Worm (Caenorhabditis elegans) whole organism, young adult: ENCODE measurements around the gene bbs-8.

Experiments used
- B0019.2 ChIP-seq: fragments of 200-800 bp; sonication (Bioruptor generic); conservative IDR thresholded peaks from 2 replicates; pipeline ENCODE4 v1.3.6; 2022; ENCODE audit warnings: missing genetic modification reagents, missing genetic modification characterization, missing compliant biosample characterization
- C06A6.2 ChIP-seq: fragments of 200-800 bp; sonication (Bioruptor generic); conservative IDR thresholded peaks from 2 replicates; pipeline ENCODE4 v1.3.6; 2022; ENCODE audit warnings: missing genetic modification characterization, missing compliant biosample characterization
- D2030.7 ChIP-seq: fragments of 200-800 bp; sonication (Bioruptor generic); IDR thresholded peaks from 2 replicates; pipeline ENCODE4 v1.3.6; 2022; ENCODE audit warnings: missing genetic modification reagents, missing genetic modification characterization, missing compliant biosample characterization
- F10E7.11 ChIP-seq: sonication (generic microtip); optimal IDR thresholded peaks from 2 replicates; lab custom pipeline; 2017; ENCODE audit warnings: mild to moderate bottlenecking, missing genetic modification characterization, moderate library complexity, missing compliant biosample characterization
- F33H1.4 ChIP-seq: fragments of 200-800 bp; sonication (Bioruptor generic); IDR thresholded peaks from 2 replicates; pipeline ENCODE4 v1.3.6; 2022; ENCODE audit warnings: missing genetic modification reagents, missing genetic modification characterization, missing compliant biosample characterization
- F55B11.4 ChIP-seq: sonication (generic microtip); optimal IDR thresholded peaks from 2 replicates; lab custom pipeline; 2016; ENCODE audit warnings: missing compliant biosample characterization, missing genetic modification characterization, borderline replicate concordance; ENCODE audit not compliant: insufficient read depth
- K11D2.4 ChIP-seq: fragments of 200-800 bp; sonication (Bioruptor generic); IDR thresholded peaks from 2 replicates; pipeline ENCODE4 v1.3.6; 2022; ENCODE audit warnings: missing genetic modification reagents, missing genetic modification characterization, missing compliant biosample characterization
- K12H6.12 ChIP-seq: fragments of 200-800 bp; sonication (Bioruptor generic); optimal IDR thresholded peaks from 2 replicates; lab custom pipeline; 2018; ENCODE audit warnings: mild to moderate bottlenecking, missing genetic modification characterization, missing compliant biosample characterization
- T26A5.8 ChIP-seq: sonication (generic microtip); optimal IDR thresholded peaks from 2 replicates; lab custom pipeline; 2016; ENCODE audit warnings: missing genetic modification characterization, missing compliant biosample characterization
- Y53G8AR.9 ChIP-seq: fragments of 200-800 bp; sonication (Bioruptor generic); conservative IDR thresholded peaks from 2 replicates; pipeline ENCODE4 v1.3.6; 2022; ENCODE audit warnings: missing genetic modification reagents, missing genetic modification characterization, missing compliant biosample characterization
- Y79H2A.3 ChIP-seq: fragments of 200-800 bp; sonication (Bioruptor generic); conservative IDR thresholded peaks from 2 replicates; pipeline ENCODE4 v1.3.6; 2022; ENCODE audit warnings: missing genetic modification reagents, missing genetic modification characterization, missing compliant biosample characterization
- Y95B8A.8 ChIP-seq: fragments of 200-800 bp; sonication (Bioruptor generic); IDR thresholded peaks from 2 replicates; pipeline ENCODE4 v1.3.6; 2022; ENCODE audit warnings: missing genetic modification reagents, missing genetic modification characterization, missing compliant biosample characterization
- attf-6 ChIP-seq: fragments of 200-800 bp; sonication (Bioruptor generic); IDR thresholded peaks from 2 replicates; pipeline ENCODE4 v1.3.6; 2022; ENCODE audit warnings: missing genetic modification reagents, missing genetic modification characterization, missing compliant biosample characterization
- cebp-1 ChIP-seq, 2 experiments: fragments of 200-800 bp in 1 of 2; sonication (Bioruptor generic) in 1 of 2; sonication (generic microtip) in 1 of 2; IDR thresholded peaks in 1 of 2; optimal IDR thresholded peaks in 1 of 2; 2 replicates each; pipeline versions ENCODE4 v1.3.6 to Lab custom; 2017 to 2022; ENCODE audit warnings: missing compliant biosample characterization in 2 of 2, missing genetic modification characterization in 2 of 2, mild to moderate bottlenecking in 1 of 2, missing genetic modification reagents in 1 of 2, moderate library complexity in 1 of 2
- ceh-100 ChIP-seq: fragments of 200-800 bp; sonication (Bioruptor generic); IDR thresholded peaks from 2 replicates; pipeline ENCODE4 v1.3.6; 2022; ENCODE audit warnings: missing genetic modification reagents, missing genetic modification characterization, missing compliant biosample characterization
- chd-7 ChIP-seq: sonication (generic microtip); optimal IDR thresholded peaks from 2 replicates; lab custom pipeline; 2016; ENCODE audit warnings: mild to moderate bottlenecking, missing genetic modification characterization, moderate library complexity, missing compliant biosample characterization
- dpl-1 ChIP-seq: fragments of 150-350 bp; optimal IDR thresholded peaks from 2 replicates; lab custom pipeline; 2014; ENCODE audit warnings: missing biosample characterization, missing genetic modification reagents, missing genetic modification characterization
- hlh-12 ChIP-seq: sonication (generic microtip); optimal IDR thresholded peaks from 2 replicates; lab custom pipeline; 2016; ENCODE audit warnings: missing genetic modification characterization, missing compliant biosample characterization
- hmg-1.2 ChIP-seq: fragments of 200-800 bp; sonication (Bioruptor generic); IDR thresholded peaks from 2 replicates; pipeline ENCODE4 v1.3.6; 2022; ENCODE audit warnings: missing genetic modification reagents, missing genetic modification characterization, missing compliant biosample characterization
- hrde-1 ChIP-seq: sonication (generic microtip); optimal IDR thresholded peaks from 2 replicates; lab custom pipeline; 2016; ENCODE audit warnings: missing genetic modification characterization, mild to moderate bottlenecking, missing compliant biosample characterization, moderate library complexity, missing genotype, missing genetic modification reagents, borderline replicate concordance
- let-526 ChIP-seq: fragments of 200-800 bp; sonication (Bioruptor generic); IDR thresholded peaks from 2 replicates; pipeline ENCODE4 v1.3.6; 2022; ENCODE audit warnings: missing genetic modification reagents, missing genetic modification characterization, missing compliant biosample characterization
- lir-1 ChIP-seq: fragments of 200-800 bp; sonication (Bioruptor generic); conservative IDR thresholded peaks from 2 replicates; pipeline ENCODE4 v1.3.6; 2022; ENCODE audit warnings: missing genetic modification reagents, missing genetic modification characterization, missing compliant biosample characterization
- lsl-1 ChIP-seq: fragments of 200-800 bp; sonication (Bioruptor generic); optimal IDR thresholded peaks from 2 replicates; lab custom pipeline; 2018; ENCODE audit warnings: mild to moderate bottlenecking, missing genetic modification characterization, moderate library complexity, missing compliant biosample characterization
- mxl-1 ChIP-seq: sonication (generic microtip); optimal IDR thresholded peaks from 2 replicates; lab custom pipeline; 2016; ENCODE audit warnings: missing genetic modification characterization, missing compliant biosample characterization
- nfyb-1 ChIP-seq: fragments of 200-800 bp; sonication (Bioruptor generic); IDR thresholded peaks from 2 replicates; pipeline ENCODE4 v1.3.6; 2022; ENCODE audit warnings: missing genetic modification reagents, missing genetic modification characterization, missing compliant biosample characterization
- nhr-80 ChIP-seq: sonication (generic microtip); optimal IDR thresholded peaks from 2 replicates; lab custom pipeline; 2016; ENCODE audit warnings: missing genetic modification characterization, missing compliant biosample characterization
- nhr-90 ChIP-seq: sonication (generic microtip); optimal IDR thresholded peaks from 2 replicates; lab custom pipeline; 2016; ENCODE audit warnings: missing genotype, mild to moderate bottlenecking, missing genetic modification characterization, missing compliant biosample characterization
- pbrm-1 ChIP-seq: fragments of 200-800 bp; sonication (Bioruptor generic); IDR thresholded peaks from 2 replicates; pipeline ENCODE4 v1.3.6; 2022; ENCODE audit warnings: missing genetic modification reagents, missing genetic modification characterization, missing compliant biosample characterization
- rec-8 ChIP-seq, 2 experiments: sonication (generic microtip); optimal IDR thresholded peaks; 2 replicates each; lab custom pipeline; 2016; ENCODE audit warnings: mild to moderate bottlenecking in 2 of 2, missing genetic modification characterization in 2 of 2, missing genetic modification reagents in 2 of 2, missing genotype in 2 of 2, missing biosample characterization in 1 of 2, missing compliant biosample characterization in 1 of 2, moderate library complexity in 1 of 2
- rpc-1 ChIP-seq, 2 experiments: fragments of 150-350 bp in 1 of 2; sonication (generic microtip) in 1 of 2; optimal IDR thresholded peaks; 2 replicates each; lab custom pipeline; 2014 to 2018; ENCODE audit warnings: missing biosample characterization in 1 of 2, missing genetic modification characterization in 1 of 2, missing genetic modification reagents in 1 of 2, missing genotype in 1 of 2
- snpc-4 ChIP-seq, 5 experiments: fragments of 150-350 bp in 1 of 5; sonication (generic microtip) in 4 of 5; optimal IDR thresholded peaks; 2 replicates each; lab custom pipeline; 2014 to 2018; ENCODE audit warnings: missing genetic modification characterization in 5 of 5, missing biosample characterization in 3 of 5, antibody characterized with exemption in 2 of 5, mild to moderate bottlenecking in 2 of 5, missing compliant biosample characterization in 2 of 5, missing genotype in 2 of 5, moderate library complexity in 2 of 5, missing genetic modification reagents in 1 of 5
- tbp1 ChIP-seq: fragments of 200-800 bp; sonication (Bioruptor generic); optimal IDR thresholded peaks from 2 replicates; lab custom pipeline; 2018; ENCODE audit warnings: mild to moderate bottlenecking, missing genetic modification characterization, missing compliant biosample characterization
- unc-62 ChIP-seq: fragments of 150-350 bp; optimal IDR thresholded peaks from 2 replicates; lab custom pipeline; 2014; ENCODE audit warnings: missing biosample characterization, missing genetic modification reagents, missing genetic modification characterization
- zim-3 ChIP-seq: sonication (generic microtip); optimal IDR thresholded peaks from 2 replicates; lab custom pipeline; 2017; ENCODE audit warnings: mild to moderate bottlenecking, missing genetic modification characterization, moderate library complexity, missing compliant biosample characterization
- ztf-18 ChIP-seq: sonication (generic microtip); optimal IDR thresholded peaks from 2 replicates; lab custom pipeline; 2016; ENCODE audit warnings: missing genotype, mild to moderate bottlenecking, missing genetic modification characterization, missing compliant biosample characterization

The bbs-8 gene

ce11 chrV:6784853-6785492 is 20.1 kb upstream of the bbs-8 start, which contains the start of the genes spn-4 and spe-39 (continued):
- TF ChIP-seq chd-7 (no peak), nhr-90 (tag; lab: Kevin White, UChicago) (no peak), tbp1 (GFP tag; lab: Kevin White, UChicago) (peak; percentile 41), K11D2.4 (0 out of 2 replicates have a peak, but pooled peaks have one; percentile 36), lsl-1 (GFP tag; lab: Kevin White, UChicago) (peak; percentile 77), F10E7.11 (tag; lab: Kevin White, UChicago) (no peak), K12H6.12 (no peak), cebp-1 (GFP tag; IDR thresholded peaks at IDR 0.05; lab: Robert Waterston, UW) (no peak), cebp-1 (tag; optimal IDR thresholded peaks at IDR 0.05; lab: Kevin White, UChicago) (peak; percentile 60), unc-62 (GFP tag; lab: Kevin White, UChicago) (no peak), rpc-1 (optimal IDR thresholded peaks at IDR 0.05; lab: Kevin White, UChicago) (peak; percentile 48), rpc-1 (tag; optimal IDR thresholded peaks at IDR 0.05; lab: Kevin White, UChicago) (no peak), dpl-1 (GFP tag; lab: Kevin White, UChicago) (peak; percentile 81), zim-3 (no peak), snpc-4 (GFP tag; optimal IDR thresholded peaks at IDR 0.05; lab: Kevin White, UChicago) (no peak), snpc-4 (tag; optimal IDR thresholded peaks at IDR 0.05; lab: Kevin White, UChicago) (peak in 2 of 4 experiments; percentile 50 to 55), Y53G8AR.9 (0 out of 2 replicates have a peak, but pooled peaks have one; percentile 57), lir-1 (GFP tag; lab: Robert Waterston, UW) (peak; percentile 43; the same call in 1 of the 2 replicates), ceh-100 (GFP tag; lab: Robert Waterston, UW) (peak; percentile 55; the same call in 1 of the 2 replicates), mxl-1 (tag; lab: Kevin White, UChicago) (no peak), hmg-1.2 (GFP tag; lab: Robert Waterston, UW) (peak; percentile 47), C06A6.2 (GFP tag; lab: Robert Waterston, UW) (0 out of 2 replicates have a peak, but pooled peaks have one; percentile 43), attf-6 (GFP tag; lab: Robert Waterston, UW) (no peak), F55B11.4 (tag; lab: Kevin White, UChicago) (no peak), Y79H2A.3 (GFP tag; lab: Robert Waterston, UW) (peak; percentile 61), ztf-18 (peak; percentile 17), B0019.2 (peak; percentile 72), D2030.7 (GFP tag; lab: Robert Waterston, UW) (peak; percentile 92), T26A5.8 (no peak), pbrm-1 (peak; percentile 49; the same call in 1 of the 2 replicates), rec-8 (tag; optimal IDR thresholded peaks at IDR 0.05; lab: Kevin White, UChicago) (peak in 1 of 2 experiments; percentile 4), hlh-12 (tag; lab: Kevin White, UChicago) (no peak), let-526 (GFP tag; lab: Robert Waterston, UW) (no peak), Y95B8A.8 (GFP tag; lab: Robert Waterston, UW) (0 out of 2 replicates have a peak, but pooled peaks have one; percentile 14), hrde-1 (tag; lab: Kevin White, UChicago) (peak; percentile 48), F33H1.4 (GFP tag; lab: Robert Waterston, UW) (peak; percentile 72), nhr-80 (tag; lab: Kevin White, UChicago) (peak; percentile 8), nfyb-1 (GFP tag; lab: Robert Waterston, UW) (0 out of 2 replicates have a peak, but pooled peaks have one; percentile 41)
